Fruit fly (Drosophila melanogaster) whole organism, pupa: ENCODE measurements around the gene CG42271.

Experiments used
- CG10348 ChIP-seq: fragments of 200-800 bp; sonication (Bioruptor generic); IDR thresholded peaks from 2 replicates; pipeline ENCODE4 v1.3.6; 2022; ENCODE audit warnings: missing biosample characterization, missing genetic modification characterization
- CG12605 ChIP-seq: fragments of 200-800 bp; sonication (Bioruptor generic); IDR thresholded peaks from 2 replicates; pipeline ENCODE4 v1.3.6; 2022; ENCODE audit warnings: missing biosample characterization, missing genetic modification characterization
- CG13204 ChIP-seq: fragments of 200-800 bp; sonication (Bioruptor generic); optimal IDR thresholded peaks from 2 replicates; lab custom pipeline; 2018; ENCODE audit warnings: missing biosample characterization, mild to moderate bottlenecking, missing genetic modification characterization, moderate library complexity
- CG14655 ChIP-seq: fragments of 200-800 bp; sonication (Bioruptor generic); optimal IDR thresholded peaks from 3 replicates; lab custom pipeline; 2017; ENCODE audit warnings: mild to moderate bottlenecking, missing biosample characterization, missing genetic modification reagents, missing genetic modification characterization
- CG15710 ChIP-seq: fragments of 200-800 bp; sonication (Bioruptor generic); optimal IDR thresholded peaks from 2 replicates; lab custom pipeline; 2018; ENCODE audit warnings: missing biosample characterization, mild to moderate bottlenecking, missing genetic modification characterization, moderate library complexity
- CG17806 ChIP-seq: fragments of 200-800 bp; sonication (Bioruptor generic); optimal IDR thresholded peaks from 2 replicates; lab custom pipeline; 2018; ENCODE audit warnings: missing biosample characterization, mild to moderate bottlenecking, missing genetic modification characterization, moderate library complexity
- CG32121 ChIP-seq: fragments of 200-800 bp; sonication (Bioruptor generic); IDR thresholded peaks from 2 replicates; pipeline ENCODE4 v1.3.6; 2022; ENCODE audit warnings: missing biosample characterization, missing genetic modification characterization
- CG34367 ChIP-seq: fragments of 200-800 bp; sonication (Bioruptor generic); optimal IDR thresholded peaks from 2 replicates; lab custom pipeline; 2018; ENCODE audit warnings: missing biosample characterization, mild to moderate bottlenecking, missing genetic modification characterization
- CG4496 ChIP-seq: fragments of 200-800 bp; sonication (Bioruptor generic); IDR thresholded peaks from 3 replicates; pipeline ENCODE4 v1.3.6; 2022; ENCODE audit warnings: missing biosample characterization, missing genetic modification characterization
- CG8159 ChIP-seq: fragments of 200-800 bp; sonication (Bioruptor generic); optimal IDR thresholded peaks from 3 replicates; lab custom pipeline; 2018; ENCODE audit warnings: missing biosample characterization, mild to moderate bottlenecking, missing genetic modification characterization, moderate library complexity
- CG8301 ChIP-seq: fragments of 200-800 bp; sonication (Bioruptor generic); optimal IDR thresholded peaks from 2 replicates; lab custom pipeline; 2018; ENCODE audit warnings: missing biosample characterization, mild to moderate bottlenecking, missing genetic modification characterization
- CG9948 ChIP-seq: fragments of 200-800 bp; sonication (Bioruptor generic); optimal IDR thresholded peaks from 2 replicates; lab custom pipeline; 2018; ENCODE audit warnings: missing biosample characterization, mild to moderate bottlenecking, missing genetic modification characterization, moderate library complexity
- D1 ChIP-seq: fragments of 200-800 bp; sonication (Bioruptor generic); optimal IDR thresholded peaks from 2 replicates; lab custom pipeline; 2018; ENCODE audit warnings: missing biosample characterization, mild to moderate bottlenecking, missing genetic modification characterization, moderate library complexity
- EcR ChIP-seq: fragments of 200-800 bp; sonication (Bioruptor generic); optimal IDR thresholded peaks from 3 replicates; lab custom pipeline; 2019; ENCODE audit warnings: missing biosample characterization, missing genetic modification characterization, mild to moderate bottlenecking, moderate library complexity, missing genetic modification reagents
- Ets98B ChIP-seq: fragments of 200-800 bp; sonication (Bioruptor generic); IDR thresholded peaks from 2 replicates; pipeline ENCODE4 v1.3.6; 2022; ENCODE audit warnings: missing biosample characterization, missing genetic modification characterization
- Pif1A ChIP-seq: fragments of 200-800 bp; sonication (Bioruptor generic); optimal IDR thresholded peaks from 3 replicates; lab custom pipeline; 2016; ENCODE audit warnings: missing biosample characterization, missing genetic modification characterization
- Pif1B ChIP-seq: fragments of 200-800 bp; sonication (Bioruptor generic); optimal IDR thresholded peaks from 3 replicates; lab custom pipeline; 2016; ENCODE audit warnings: missing biosample characterization, missing genetic modification characterization
- Snoo ChIP-seq: fragments of 200-800 bp; sonication (Bioruptor generic); optimal IDR thresholded peaks from 3 replicates; lab custom pipeline; 2017; ENCODE audit warnings: missing biosample characterization, mild to moderate bottlenecking, missing genetic modification characterization, inconsistent platforms
- fd96Ca ChIP-seq: fragments of 200-800 bp; sonication (Bioruptor generic); IDR thresholded peaks from 3 replicates; pipeline ENCODE4 v1.3.6; 2022; ENCODE audit warnings: missing biosample characterization, missing genetic modification characterization
- gl ChIP-seq: fragments of 200-800 bp; sonication (Bioruptor generic); optimal IDR thresholded peaks from 2 replicates; lab custom pipeline; 2018; ENCODE audit warnings: missing biosample characterization, mild to moderate bottlenecking, missing genetic modification characterization
- rn ChIP-seq: fragments of 200-800 bp; sonication (Bioruptor generic); IDR thresholded peaks from 2 replicates; pipeline ENCODE4 v1.3.6; 2022; ENCODE audit warnings: missing biosample characterization, missing genetic modification characterization

CG42271 gene

dm6 chrX:14209209-14209781, 24.6 kb downstream of the CG42271 start:
- peak; percentile 2 for TF ChIP-seq CG14655 (GFP tag; lab: Kevin White, UChicago)
- no peak for TF ChIP-seq CG32121 (GFP tag; lab: Robert Waterston, UW)

- TF ChIP-seq CG12605 (GFP tag; lab: Robert Waterston, UW), result peak; percentile 72
- TF ChIP-seq rn (GFP tag; lab: Robert Waterston, UW), result 0 out of 2 replicates have a peak, but pooled peaks have one; percentile 7
- TF ChIP-seq CG10348, result no peak
- peak; percentile 79 for TF ChIP-seq CG14655 (GFP tag; lab: Kevin White, UChicago)
- no peak; the same call in 2 of the 3 replicates for TF ChIP-seq fd96Ca (GFP tag; lab: Robert Waterston, UW)
- peak; percentile 75 for TF ChIP-seq Pif1A (GFP tag; lab: Kevin White, UChicago)
- peak; percentile 62 for TF ChIP-seq D1 (tag; lab: Kevin White, UChicago)
- TF ChIP-seq EcR, result peak; percentile 49
- TF ChIP-seq Ets98B (GFP tag; lab: Robert Waterston, UW), result peak; percentile 79
- TF ChIP-seq CG13204 (GFP tag; lab: Kevin White, UChicago), result peak; percentile 38
- no peak for TF ChIP-seq gl (tag; lab: Kevin White, UChicago)
- peak; percentile 80 for TF ChIP-seq CG32121 (GFP tag; lab: Robert Waterston, UW)
- TF ChIP-seq CG8159 (tag; lab: Kevin White, UChicago), result peak; percentile 72
- TF ChIP-seq CG15710 (tag; lab: Kevin White, UChicago), result peak; percentile 78
- TF ChIP-seq CG4496 (GFP tag; lab: Robert Waterston, UW), result peak; percentile 77
- TF ChIP-seq Pif1B (GFP tag; lab: Kevin White, UChicago), result peak; percentile 59
- TF ChIP-seq CG8301 (tag; lab: Kevin White, UChicago), result peak; percentile 70
- peak; percentile 63 for TF ChIP-seq CG9948
- TF ChIP-seq Snoo (tag; lab: Kevin White, UChicago), result peak; percentile 74
- TF ChIP-seq CG17806, result peak; percentile 73
- peak; percentile 56 for TF ChIP-seq CG34367
Measured at dm6 chrX:14208426-14209208, 25.2 kb downstream of the CG42271 start.

- no peak for TF ChIP-seq Ets98B (GFP tag; lab: Robert Waterston, UW)
- no peak for TF ChIP-seq CG8159 (tag; lab: Kevin White, UChicago)
- TF ChIP-seq Pif1B (GFP tag; lab: Kevin White, UChicago), result no peak
- TF ChIP-seq CG13204 (GFP tag; lab: Kevin White, UChicago), result no peak
- no peak for TF ChIP-seq CG14655 (GFP tag; lab: Kevin White, UChicago)
- no peak for TF ChIP-seq Snoo (tag; lab: Kevin White, UChicago)
- no peak for TF ChIP-seq CG32121 (GFP tag; lab: Robert Waterston, UW)
- no peak for TF ChIP-seq CG4496 (GFP tag; lab: Robert Waterston, UW)
- TF ChIP-seq CG15710 (tag; lab: Kevin White, UChicago), result no peak
- no peak for TF ChIP-seq rn (GFP tag; lab: Robert Waterston, UW)
- no peak for TF ChIP-seq CG10348
- TF ChIP-seq fd96Ca (GFP tag; lab: Robert Waterston, UW), result no peak
- TF ChIP-seq gl (tag; lab: Kevin White, UChicago), result no peak
- TF ChIP-seq CG34367, result no peak
- TF ChIP-seq D1 (tag; lab: Kevin White, UChicago), result no peak
- TF ChIP-seq CG8301 (tag; lab: Kevin White, UChicago), result no peak
- no peak for TF ChIP-seq CG17806
- TF ChIP-seq, all 21 proteins: peak for 0
Measured at dm6 chrX:14201178-14201577, 32.7 kb downstream of the CG42271 start, which contains the start of gene Prp16. Prp16 (plus strand) TSS chrX:14201362.

- TF ChIP-seq CG13204 (GFP tag; lab: Kevin White, UChicago), result no peak
- TF ChIP-seq CG12605 (GFP tag; lab: Robert Waterston, UW), result peak; percentile 55; the same call in 1 of the 2 replicates
- no peak for TF ChIP-seq CG32121 (GFP tag; lab: Robert Waterston, UW)
- TF ChIP-seq CG9948, result no peak
- TF ChIP-seq Ets98B (GFP tag; lab: Robert Waterston, UW), result peak; percentile 27; the same call in 1 of the 2 replicates
- no peak for TF ChIP-seq CG15710 (tag; lab: Kevin White, UChicago)
- 0 out of 3 replicates have a peak, but pooled peaks have one; percentile 23 for TF ChIP-seq fd96Ca (GFP tag; lab: Robert Waterston, UW)
- TF ChIP-seq CG34367, result no peak
- TF ChIP-seq Pif1A (GFP tag; lab: Kevin White, UChicago), result no peak
- no peak for TF ChIP-seq D1 (tag; lab: Kevin White, UChicago)
- TF ChIP-seq CG10348, result no peak
Measured at dm6 chrX:14199967-14200531, 33.8 kb downstream of the CG42271 start, which contains the start of gene CG11590. CG11590 (plus strand) TSS chrX:14200178.

- TF ChIP-seq CG32121 (GFP tag; lab: Robert Waterston, UW), result no peak
- no peak for TF ChIP-seq CG13204 (GFP tag; lab: Kevin White, UChicago)
- no peak for TF ChIP-seq CG12605 (GFP tag; lab: Robert Waterston, UW)
- TF ChIP-seq Snoo (tag; lab: Kevin White, UChicago), result no peak
- no peak for TF ChIP-seq CG9948
- no peak for TF ChIP-seq CG34367
- TF ChIP-seq CG4496 (GFP tag; lab: Robert Waterston, UW), result no peak
- TF ChIP-seq CG17806, result no peak
- no peak for TF ChIP-seq CG15710 (tag; lab: Kevin White, UChicago)
- no peak for TF ChIP-seq Pif1A (GFP tag; lab: Kevin White, UChicago)
Measured at dm6 chrX:14193013-14193412, 40.9 kb downstream of the CG42271 start, which contains the start of gene yl. yl (plus strand) TSS chrX:14193214.
